Worm (Caenorhabditis elegans) whole organism, young adult: ENCODE data around the gene C54D10.10.
A peak's percentile ranks its signal among the peaks of the same experiment; 100 is the strongest.

Experiments used
- B0019.2 ChIP-seq: fragments of 200-800 bp; sonication (Bioruptor generic); conservative IDR thresholded peaks from 2 replicates; pipeline ENCODE4 v1.3.6; 2022; ENCODE audit warnings: missing genetic modification reagents, missing genetic modification characterization, missing compliant biosample characterization
- C06A6.2 ChIP-seq: fragments of 200-800 bp; sonication (Bioruptor generic); conservative IDR thresholded peaks from 2 replicates; pipeline ENCODE4 v1.3.6; 2022; ENCODE audit warnings: missing genetic modification characterization, missing compliant biosample characterization
- D2030.7 ChIP-seq: fragments of 200-800 bp; sonication (Bioruptor generic); IDR thresholded peaks from 2 replicates; pipeline ENCODE4 v1.3.6; 2022; ENCODE audit warnings: missing genetic modification reagents, missing genetic modification characterization, missing compliant biosample characterization
- F10E7.11 ChIP-seq: sonication (generic microtip); optimal IDR thresholded peaks from 2 replicates; lab custom pipeline; 2017; ENCODE audit warnings: mild to moderate bottlenecking, missing genetic modification characterization, moderate library complexity, missing compliant biosample characterization
- F22D6.2 ChIP-seq: sonication (generic microtip); optimal IDR thresholded peaks from 2 replicates; lab custom pipeline; 2016; ENCODE audit warnings: mild to moderate bottlenecking, missing genetic modification characterization, missing compliant biosample characterization
- F23B12.7 ChIP-seq: sonication (generic microtip); optimal IDR thresholded peaks from 2 replicates; lab custom pipeline; 2017; ENCODE audit warnings: missing genetic modification characterization, mild to moderate bottlenecking, missing compliant biosample characterization, antibody characterized with exemption, moderate library complexity; ENCODE audit not compliant: insufficient read depth
- F55B11.4 ChIP-seq: sonication (generic microtip); optimal IDR thresholded peaks from 2 replicates; lab custom pipeline; 2016; ENCODE audit warnings: missing compliant biosample characterization, missing genetic modification characterization, borderline replicate concordance; ENCODE audit not compliant: insufficient read depth
- K12H6.12 ChIP-seq: fragments of 200-800 bp; sonication (Bioruptor generic); optimal IDR thresholded peaks from 2 replicates; lab custom pipeline; 2018; ENCODE audit warnings: mild to moderate bottlenecking, missing genetic modification characterization, missing compliant biosample characterization
- Y53F4B.3 ChIP-seq: fragments of 200-800 bp; sonication (Bioruptor generic); IDR thresholded peaks from 2 replicates; pipeline ENCODE4 v1.3.6; 2022; ENCODE audit warnings: missing genetic modification reagents, missing genetic modification characterization, missing compliant biosample characterization
- Y56A3A.18 ChIP-seq: fragments of 200-800 bp; sonication (Bioruptor generic); IDR thresholded peaks from 2 replicates; pipeline ENCODE4 v1.3.6; 2022; ENCODE audit warnings: missing genetic modification reagents, missing genetic modification characterization, missing compliant biosample characterization
- Y67H2A.10 ChIP-seq: fragments of 200-800 bp; sonication (Bioruptor generic); conservative IDR thresholded peaks from 2 replicates; pipeline ENCODE4 v1.3.6; 2022; ENCODE audit warnings: missing genetic modification reagents, missing genetic modification characterization, missing compliant biosample characterization
- ZK185.1 ChIP-seq: sonication (generic microtip); optimal IDR thresholded peaks from 2 replicates; lab custom pipeline; 2016; ENCODE audit warnings: mild to moderate bottlenecking, missing genetic modification characterization, missing compliant biosample characterization; ENCODE audit not compliant: poor library complexity, severe bottlenecking
- atf-7 ChIP-seq: sonication (generic microtip); optimal IDR thresholded peaks from 2 replicates; lab custom pipeline; 2017; ENCODE audit warnings: mild to moderate bottlenecking, missing genetic modification characterization, missing compliant biosample characterization
- attf-3 ChIP-seq: fragments of 200-800 bp; sonication (Bioruptor generic); conservative IDR thresholded peaks from 2 replicates; pipeline ENCODE4 v1.3.6; 2022; ENCODE audit warnings: missing genetic modification reagents, missing genetic modification characterization, missing compliant biosample characterization
- attf-5 ChIP-seq: fragments of 200-800 bp; sonication (Bioruptor generic); optimal IDR thresholded peaks from 2 replicates; lab custom pipeline; 2018; ENCODE audit warnings: mild to moderate bottlenecking, missing genetic modification characterization, missing compliant biosample characterization
- efl-1 ChIP-seq: fragments of 150-350 bp; optimal IDR thresholded peaks from 2 replicates; lab custom pipeline; 2014; ENCODE audit warnings: missing biosample characterization, missing genetic modification reagents, missing genetic modification characterization
- hmg-20 ChIP-seq: fragments of 200-800 bp; sonication (Bioruptor generic); IDR thresholded peaks from 2 replicates; pipeline ENCODE4 v1.3.6; 2022; ENCODE audit warnings: missing genetic modification reagents, missing genetic modification characterization, missing compliant biosample characterization
- hrde-1 ChIP-seq: sonication (generic microtip); optimal IDR thresholded peaks from 2 replicates; lab custom pipeline; 2016; ENCODE audit warnings: missing genetic modification characterization, mild to moderate bottlenecking, missing compliant biosample characterization, moderate library complexity, missing genotype, missing genetic modification reagents, borderline replicate concordance
- lag-1 ChIP-seq: fragments of 200-800 bp; sonication (Bioruptor generic); IDR thresholded peaks from 2 replicates; pipeline ENCODE4 v1.3.6; 2022; ENCODE audit warnings: missing genetic modification reagents, missing genetic modification characterization, missing compliant biosample characterization
- let-607 ChIP-seq, 2 experiments: fragments of 200-800 bp in 1 of 2; sonication (Bioruptor generic) in 1 of 2; sonication (generic microtip) in 1 of 2; optimal IDR thresholded peaks; 2 replicates each; lab custom pipeline; 2016 to 2018; ENCODE audit warnings: mild to moderate bottlenecking in 2 of 2, missing compliant biosample characterization in 2 of 2, missing genetic modification characterization in 2 of 2, moderate library complexity in 2 of 2, missing genotype in 1 of 2
- lir-1 ChIP-seq: fragments of 200-800 bp; sonication (Bioruptor generic); conservative IDR thresholded peaks from 2 replicates; pipeline ENCODE4 v1.3.6; 2022; ENCODE audit warnings: missing genetic modification reagents, missing genetic modification characterization, missing compliant biosample characterization
- lsy-27 ChIP-seq: sonication (generic microtip); optimal IDR thresholded peaks from 2 replicates; lab custom pipeline; 2017; ENCODE audit warnings: missing genetic modification characterization, mild to moderate bottlenecking, missing compliant biosample characterization, antibody characterized with exemption, missing genotype, borderline replicate concordance; ENCODE audit not compliant: insufficient read depth
- madf-6 ChIP-seq: fragments of 200-800 bp; sonication (Bioruptor generic); IDR thresholded peaks from 2 replicates; pipeline ENCODE4 v1.3.6; 2022; ENCODE audit warnings: missing genetic modification reagents, missing genetic modification characterization, missing compliant biosample characterization
- madf-8 ChIP-seq: fragments of 200-800 bp; sonication (Bioruptor generic); conservative IDR thresholded peaks from 2 replicates; pipeline ENCODE4 v1.3.6; 2022; ENCODE audit warnings: missing genetic modification reagents, missing genetic modification characterization, missing compliant biosample characterization
- nfyb-1 ChIP-seq: fragments of 200-800 bp; sonication (Bioruptor generic); IDR thresholded peaks from 2 replicates; pipeline ENCODE4 v1.3.6; 2022; ENCODE audit warnings: missing genetic modification reagents, missing genetic modification characterization, missing compliant biosample characterization
- nhr-27 ChIP-seq: fragments of 200-800 bp; sonication (Bioruptor generic); optimal IDR thresholded peaks from 2 replicates; lab custom pipeline; 2018; ENCODE audit warnings: mild to moderate bottlenecking, missing genetic modification characterization, moderate library complexity, missing compliant biosample characterization
- nhr-80 ChIP-seq: sonication (generic microtip); optimal IDR thresholded peaks from 2 replicates; lab custom pipeline; 2016; ENCODE audit warnings: missing genetic modification characterization, missing compliant biosample characterization
- pbrm-1 ChIP-seq: fragments of 200-800 bp; sonication (Bioruptor generic); IDR thresholded peaks from 2 replicates; pipeline ENCODE4 v1.3.6; 2022; ENCODE audit warnings: missing genetic modification reagents, missing genetic modification characterization, missing compliant biosample characterization
- sea-2 ChIP-seq: fragments of 200-800 bp; sonication (Bioruptor generic); IDR thresholded peaks from 2 replicates; pipeline ENCODE4 v1.3.6; 2022; ENCODE audit warnings: missing genetic modification characterization, missing compliant biosample characterization
- snpc-1.1 ChIP-seq: sonication (generic microtip); optimal IDR thresholded peaks from 2 replicates; lab custom pipeline; 2017; ENCODE audit warnings: missing genetic modification characterization, mild to moderate bottlenecking, missing compliant biosample characterization, antibody characterized with exemption, moderate library complexity, missing genotype, missing genetic modification reagents; ENCODE audit not compliant: insufficient read depth
- snpc-1.3 ChIP-seq: sonication (generic microtip); optimal IDR thresholded peaks from 2 replicates; lab custom pipeline; 2017; ENCODE audit warnings: missing genetic modification characterization, mild to moderate bottlenecking, missing compliant biosample characterization, antibody characterized with exemption, moderate library complexity, missing genotype, missing genetic modification reagents; ENCODE audit not compliant: insufficient read depth
- sptf-2 ChIP-seq: fragments of 200-800 bp; sonication (Bioruptor generic); optimal IDR thresholded peaks from 2 replicates; lab custom pipeline; 2018; ENCODE audit warnings: mild to moderate bottlenecking, missing genetic modification characterization, missing compliant biosample characterization
- tbx-9 ChIP-seq: sonication (generic microtip); optimal IDR thresholded peaks from 2 replicates; lab custom pipeline; 2016; ENCODE audit warnings: borderline replicate concordance, missing genetic modification characterization, inconsistent platforms, missing compliant biosample characterization
- ztf-25 ChIP-seq: fragments of 200-800 bp; sonication (Bioruptor generic); IDR thresholded peaks from 2 replicates; pipeline ENCODE4 v1.3.6; 2022; ENCODE audit warnings: missing genetic modification reagents, missing genetic modification characterization, missing compliant biosample characterization

C54D10.10 gene

ce11 chrV:12401383-12401782 lies 48.4 kb downstream of the C54D10.10 start, which contains the start of gene K01D12.7:
Gene K01D12.7, minus strand, starts transcription at chrV:12401483.
- no peak for TF ChIP-seq snpc-1.3 (tag; lab: Kevin White, UChicago)
- peak; percentile 22 for TF ChIP-seq efl-1 (GFP tag; lab: Kevin White, UChicago)
- 0 out of 2 replicates have a peak, but pooled peaks have one; percentile 7 for TF ChIP-seq madf-8 (GFP tag; lab: Robert Waterston, UW)
- TF ChIP-seq madf-6 (GFP tag; lab: Robert Waterston, UW), result peak; percentile 80
- TF ChIP-seq attf-3 (GFP tag; lab: Robert Waterston, UW), result 0 out of 2 replicates have a peak, but pooled peaks have one; percentile 31
- no peak for TF ChIP-seq lag-1

ce11 chrV:12400677-12401236 lies 49.0 kb downstream of the C54D10.10 start, which contains the start of the genes K01D12.20 and miga-1:
Gene K01D12.20, minus strand, starts transcription at chrV:12400814.
Gene miga-1, minus strand, starts transcription at chrV:12400859.
- peak; percentile 29; the same call in 1 of the 2 replicates for TF ChIP-seq madf-6 (GFP tag; lab: Robert Waterston, UW)
- TF ChIP-seq K12H6.12 (tag; lab: Kevin White, UChicago), result no peak
- TF ChIP-seq hrde-1 (tag; lab: Kevin White, UChicago), result no peak
- no peak for TF ChIP-seq let-607 (tag; optimal IDR thresholded peaks at IDR 0.05; lab: Kevin White, UChicago)
- no peak for TF ChIP-seq lir-1 (GFP tag; lab: Robert Waterston, UW)
- no peak for TF ChIP-seq lag-1
- no peak for TF ChIP-seq sptf-2 (GFP tag; lab: Kevin White, UChicago)
- TF ChIP-seq B0019.2 (GFP tag; lab: Robert Waterston, UW), result no peak
- TF ChIP-seq hmg-20 (GFP tag; lab: Robert Waterston, UW), result no peak
- TF ChIP-seq nhr-27 (tag; lab: Kevin White, UChicago), result no peak
- TF ChIP-seq Y67H2A.10 (GFP tag; lab: Robert Waterston, UW), result no peak
- TF ChIP-seq ztf-25 (GFP tag; lab: Robert Waterston, UW), result no peak
- TF ChIP-seq atf-7, result peak; percentile 33
- no peak for TF ChIP-seq Y53F4B.3 (GFP tag; lab: Robert Waterston, UW)
- TF ChIP-seq nfyb-1 (GFP tag; lab: Robert Waterston, UW), result no peak
- TF ChIP-seq F10E7.11, result no peak
- TF ChIP-seq F22D6.2, result no peak
- no peak for TF ChIP-seq tbx-9
- no peak for TF ChIP-seq lsy-27 (tag; lab: Kevin White, UChicago)
- no peak for TF ChIP-seq sea-2 (GFP tag; lab: Robert Waterston, UW)
- TF ChIP-seq F55B11.4 (tag; lab: Kevin White, UChicago), result no peak
- no peak for TF ChIP-seq snpc-1.1 (tag; lab: Kevin White, UChicago)
- TF ChIP-seq pbrm-1, result no peak
- TF ChIP-seq attf-3 (GFP tag; lab: Robert Waterston, UW), result peak; percentile 96
- peak; percentile 4 for TF ChIP-seq F23B12.7
- TF ChIP-seq Y56A3A.18 (GFP tag; lab: Robert Waterston, UW), result no peak
- peak; percentile 7 for TF ChIP-seq attf-5
- no peak for TF ChIP-seq D2030.7 (GFP tag; lab: Robert Waterston, UW)
- peak; percentile 18 for TF ChIP-seq nhr-80
- TF ChIP-seq ZK185.1 (tag; lab: Kevin White, UChicago), result no peak
- no peak for TF ChIP-seq C06A6.2
